Worm (Caenorhabditis elegans): ENCODE measurements around the gene Y69E1A.3.

ce11 chrIV:10951997-10952396 lies at the start of gene Y69E1A.3:
- TF ChIP-seq hif-1 (tag; optimal IDR thresholded peaks at IDR 0.05) = no peak
- no peak for TF ChIP-seq nhr-237 (tag; optimal IDR thresholded peaks at IDR 0.05)
- TF ChIP-seq Y105C5A.15 (GFP tag; IDR thresholded peaks at IDR 0.05) = no peak
- TF ChIP-seq ama-1 (optimal IDR thresholded peaks at IDR 0.05) = no peak
- TF ChIP-seq tag-97 (GFP tag; IDR thresholded peaks at IDR 0.05) = no peak
- TF ChIP-seq attf-4 (tag; optimal IDR thresholded peaks at IDR 0.05) = no peak
- no peak for TF ChIP-seq hlh-11 (tag; optimal IDR thresholded peaks at IDR 0.05)
- TF ChIP-seq lin-39 (tag; optimal IDR thresholded peaks at IDR 0.05) = no peak
- TF ChIP-seq zfp-2 (tag; optimal IDR thresholded peaks at IDR 0.05) = no peak
- TF ChIP-seq ces-1 (GFP tag; optimal IDR thresholded peaks at IDR 0.05) = no peak
- no peak for TF ChIP-seq dmd-8 (GFP tag; IDR thresholded peaks at IDR 0.05)
- no peak for TF ChIP-seq aly-2 (tag; optimal IDR thresholded peaks at IDR 0.05)
- no peak for TF ChIP-seq lin-38 (GFP tag; IDR thresholded peaks at IDR 0.05)
- no peak for TF ChIP-seq daf-8 (GFP tag; IDR thresholded peaks at IDR 0.05)

Data from whole organism, L4 larva.